Worm (Caenorhabditis elegans): ENCODE data around the gene C26D10.7.

- no peak for TF ChIP-seq ztf-23 (GFP tag; IDR thresholded peaks at IDR 0.05)
- no peak for TF ChIP-seq med-1 (GFP tag; optimal IDR thresholded peaks at IDR 0.05; ENCODE audit: insufficient read depth)
- no peak for TF ChIP-seq T22C8.4 (GFP tag; IDR thresholded peaks at IDR 0.05)
- TF ChIP-seq ztf-29 (GFP tag; IDR thresholded peaks at IDR 0.05), result no peak
- no peak for TF ChIP-seq flt-1 (GFP tag; IDR thresholded peaks at IDR 0.05)
- TF ChIP-seq klf-2 (GFP tag; conservative IDR thresholded peaks at IDR 0.05), result no peak
- no peak for TF ChIP-seq cog-1 (tag; optimal IDR thresholded peaks at IDR 0.05)
- TF ChIP-seq tab-1 (GFP tag; IDR thresholded peaks at IDR 0.05), result no peak
- no peak for TF ChIP-seq ref-1 (GFP tag; conservative IDR thresholded peaks at IDR 0.05)
Observed at ce11 chrII:8329462-8329861, 4.3 kb upstream of the C26D10.7 start, which contains the start of gene C26D10.4.

All from whole organism, midembryonic.